Worm (Caenorhabditis elegans) whole organism, L3 larva: ENCODE data around the gene ptp-1.
A peak's percentile ranks its signal among the peaks of the same experiment; 100 is the strongest.

ENCODE experiments used
- R02D3.7 ChIP-seq: fragments of 150-350 bp; optimal IDR thresholded peaks from 2 replicates; lab custom pipeline; 2014; ENCODE audit warnings: missing biosample characterization, missing genetic modification characterization
- aly-2 ChIP-seq: fragments of 150-350 bp; optimal IDR thresholded peaks from 2 replicates; lab custom pipeline; 2014; ENCODE audit warnings: missing biosample characterization, missing genetic modification characterization
- ama-1 ChIP-seq: fragments of 150-350 bp; optimal IDR thresholded peaks from 2 replicates; lab custom pipeline; 2018
- ceh-16 ChIP-seq: sonication (generic microtip); optimal IDR thresholded peaks from 2 replicates; lab custom pipeline; 2017; ENCODE audit warnings: missing biosample characterization, missing genetic modification characterization
- ceh-28 ChIP-seq: fragments of 150-350 bp; optimal IDR thresholded peaks from 2 replicates; lab custom pipeline; 2014; ENCODE audit warnings: missing biosample characterization, missing genetic modification reagents, missing genetic modification characterization
- ceh-82 ChIP-seq: fragments of 150-350 bp; optimal IDR thresholded peaks from 2 replicates; lab custom pipeline; 2014; ENCODE audit warnings: missing biosample characterization, missing genetic modification characterization
- ceh-9 ChIP-seq: sonication (generic microtip); optimal IDR thresholded peaks from 2 replicates; lab custom pipeline; 2018; ENCODE audit warnings: missing biosample characterization, missing genetic modification characterization
- daf-12 ChIP-seq: fragments of 150-350 bp; optimal IDR thresholded peaks from 2 replicates; lab custom pipeline; 2014; ENCODE audit warnings: missing biosample characterization, missing genetic modification reagents, missing genetic modification characterization
- egl-5 ChIP-seq: fragments of 150-350 bp; optimal IDR thresholded peaks from 2 replicates; lab custom pipeline; 2017; ENCODE audit warnings: missing biosample characterization, missing genetic modification reagents, missing genetic modification characterization, inconsistent platforms
- elt-1 ChIP-seq: fragments of 150-350 bp; optimal IDR thresholded peaks from 2 replicates; lab custom pipeline; 2014; ENCODE audit warnings: missing biosample characterization, missing genetic modification characterization
- elt-2 ChIP-seq: sonication (generic microtip); optimal IDR thresholded peaks from 2 replicates; lab custom pipeline; 2016; ENCODE audit warnings: missing genetic modification reagents, mild to moderate bottlenecking, missing genetic modification characterization, missing compliant biosample characterization
- elt-3 ChIP-seq, 3 experiments: fragments of 150-350 bp in 1 of 3; sonication (generic microtip) in 2 of 3; optimal IDR thresholded peaks; 2 replicates in 2 of 3; 4 replicates in 1 of 3; lab custom pipeline; 2014 to 2017; ENCODE audit warnings: missing biosample characterization in 3 of 3, missing genetic modification characterization in 3 of 3
- eor-1 ChIP-seq, 2 experiments: fragments of 150-350 bp; optimal IDR thresholded peaks; 2 replicates each; lab custom pipeline; 2014 to 2018; ENCODE audit warnings: missing biosample characterization in 2 of 2, missing genetic modification characterization in 2 of 2
- fkh-10 ChIP-seq: sonication (generic microtip); optimal IDR thresholded peaks from 2 replicates; lab custom pipeline; 2017; ENCODE audit warnings: missing biosample characterization, missing genetic modification reagents, missing genetic modification characterization
- fos-1 ChIP-seq: fragments of 150-350 bp; optimal IDR thresholded peaks from 2 replicates; lab custom pipeline; 2014; ENCODE audit warnings: missing biosample characterization, missing genetic modification characterization
- hmg-11 ChIP-seq: sonication (generic microtip); optimal IDR thresholded peaks from 2 replicates; lab custom pipeline; 2016; ENCODE audit warnings: missing genetic modification characterization, missing compliant biosample characterization
- jun-1 ChIP-seq: fragments of 150-350 bp; optimal IDR thresholded peaks from 2 replicates; lab custom pipeline; 2014; ENCODE audit warnings: missing biosample characterization, missing genetic modification reagents, missing genetic modification characterization
- lin-15B ChIP-seq: fragments of 150-350 bp; optimal IDR thresholded peaks from 2 replicates; lab custom pipeline; 2014; ENCODE audit warnings: missing biosample characterization, missing genetic modification characterization
- lin-39 ChIP-seq: fragments of 150-350 bp; optimal IDR thresholded peaks from 2 replicates; lab custom pipeline; 2018; ENCODE audit warnings: missing biosample characterization, missing genetic modification reagents, missing genetic modification characterization
- lsy-12 ChIP-seq: sonication (generic microtip); optimal IDR thresholded peaks from 2 replicates; lab custom pipeline; 2016; ENCODE audit warnings: mild to moderate bottlenecking, missing genetic modification characterization, missing compliant biosample characterization
- mdl-1 ChIP-seq: fragments of 150-350 bp; optimal IDR thresholded peaks from 2 replicates; lab custom pipeline; 2014; ENCODE audit warnings: missing biosample characterization, missing genetic modification characterization
- mml-1 ChIP-seq: fragments of 150-350 bp; sonication (generic microtip); optimal IDR thresholded peaks from 3 replicates; lab custom pipeline; 2014; ENCODE audit warnings: missing biosample characterization, missing genetic modification characterization
- nfya-1 ChIP-seq: sonication (generic microtip); optimal IDR thresholded peaks from 2 replicates; lab custom pipeline; 2017; ENCODE audit warnings: missing genetic modification characterization, mild to moderate bottlenecking, missing compliant biosample characterization, antibody characterized with exemption, moderate library complexity; ENCODE audit not compliant: insufficient read depth
- nhr-12 ChIP-seq: fragments of 150-350 bp; optimal IDR thresholded peaks from 2 replicates; lab custom pipeline; 2014; ENCODE audit warnings: missing biosample characterization, missing genetic modification characterization
- nhr-23 ChIP-seq: fragments of 150-350 bp; optimal IDR thresholded peaks from 2 replicates; lab custom pipeline; 2014; ENCODE audit warnings: missing biosample characterization, missing genetic modification reagents, missing genetic modification characterization
- nhr-237 ChIP-seq: fragments of 150-350 bp; optimal IDR thresholded peaks from 2 replicates; lab custom pipeline; 2014; ENCODE audit warnings: missing biosample characterization, missing genetic modification characterization
- nhr-25 ChIP-seq: sonication (generic microtip); optimal IDR thresholded peaks from 2 replicates; lab custom pipeline; 2017; ENCODE audit warnings: missing biosample characterization, missing genetic modification characterization
- nhr-28 ChIP-seq: fragments of 150-350 bp; optimal IDR thresholded peaks from 2 replicates; lab custom pipeline; 2014; ENCODE audit warnings: missing biosample characterization, missing genetic modification characterization
- nhr-43 ChIP-seq: sonication (generic microtip); optimal IDR thresholded peaks from 2 replicates; lab custom pipeline; 2016; ENCODE audit warnings: mild to moderate bottlenecking, missing genetic modification characterization, missing compliant biosample characterization; ENCODE audit not compliant: poor library complexity, severe bottlenecking
- nhr-67 ChIP-seq: fragments of 150-350 bp; optimal IDR thresholded peaks from 2 replicates; lab custom pipeline; 2014; ENCODE audit warnings: missing biosample characterization, missing genetic modification characterization
- nhr-76 ChIP-seq: fragments of 150-350 bp; sonication (generic microtip); optimal IDR thresholded peaks from 5 replicates; lab custom pipeline; 2014; ENCODE audit warnings: missing biosample characterization, missing genetic modification characterization
- nhr-77 ChIP-seq: fragments of 150-350 bp; optimal IDR thresholded peaks from 2 replicates; lab custom pipeline; 2014; ENCODE audit warnings: missing biosample characterization, missing genetic modification characterization
- pha-4 ChIP-seq: fragments of 150-350 bp; optimal IDR thresholded peaks from 2 replicates; lab custom pipeline; 2014; ENCODE audit warnings: missing biosample characterization, missing genetic modification reagents, missing genetic modification characterization
- pqm-1 ChIP-seq: fragments of 150-350 bp; optimal IDR thresholded peaks from 2 replicates; lab custom pipeline; 2017; ENCODE audit warnings: missing biosample characterization, missing genetic modification characterization, inconsistent platforms
- sea-2 ChIP-seq: fragments of 150-350 bp; sonication (generic microtip); optimal IDR thresholded peaks from 4 replicates; lab custom pipeline; 2014; ENCODE audit warnings: missing biosample characterization, missing genetic modification reagents, missing genetic modification characterization
- skn-1 ChIP-seq: fragments of 150-350 bp; optimal IDR thresholded peaks from 2 replicates; lab custom pipeline; 2014; ENCODE audit warnings: missing biosample characterization, missing genetic modification characterization
- snpc-4 ChIP-seq: fragments of 150-350 bp; optimal IDR thresholded peaks from 2 replicates; lab custom pipeline; 2014; ENCODE audit warnings: missing biosample characterization, missing genetic modification characterization
- tbx-2 ChIP-seq: sonication (generic microtip); optimal IDR thresholded peaks from 2 replicates; lab custom pipeline; 2016; ENCODE audit warnings: mild to moderate bottlenecking, missing genetic modification characterization, missing compliant biosample characterization
- unc-39 ChIP-seq: sonication (generic microtip); optimal IDR thresholded peaks from 4 replicates; lab custom pipeline; 2017; ENCODE audit warnings: missing biosample characterization, missing genetic modification characterization
- unc-62 ChIP-seq: fragments of 150-350 bp; sonication (generic microtip); optimal IDR thresholded peaks from 4 replicates; lab custom pipeline; 2014; ENCODE audit warnings: missing biosample characterization, missing genetic modification reagents, missing genetic modification characterization
- ztf-11 ChIP-seq: fragments of 150-350 bp; optimal IDR thresholded peaks from 2 replicates; lab custom pipeline; 2014; ENCODE audit warnings: missing biosample characterization, missing genetic modification characterization
- ztf-4 ChIP-seq: fragments of 150-350 bp; optimal IDR thresholded peaks from 2 replicates; lab custom pipeline; 2014; ENCODE audit warnings: missing biosample characterization, missing genetic modification characterization

The ptp-1 gene

DNA sequence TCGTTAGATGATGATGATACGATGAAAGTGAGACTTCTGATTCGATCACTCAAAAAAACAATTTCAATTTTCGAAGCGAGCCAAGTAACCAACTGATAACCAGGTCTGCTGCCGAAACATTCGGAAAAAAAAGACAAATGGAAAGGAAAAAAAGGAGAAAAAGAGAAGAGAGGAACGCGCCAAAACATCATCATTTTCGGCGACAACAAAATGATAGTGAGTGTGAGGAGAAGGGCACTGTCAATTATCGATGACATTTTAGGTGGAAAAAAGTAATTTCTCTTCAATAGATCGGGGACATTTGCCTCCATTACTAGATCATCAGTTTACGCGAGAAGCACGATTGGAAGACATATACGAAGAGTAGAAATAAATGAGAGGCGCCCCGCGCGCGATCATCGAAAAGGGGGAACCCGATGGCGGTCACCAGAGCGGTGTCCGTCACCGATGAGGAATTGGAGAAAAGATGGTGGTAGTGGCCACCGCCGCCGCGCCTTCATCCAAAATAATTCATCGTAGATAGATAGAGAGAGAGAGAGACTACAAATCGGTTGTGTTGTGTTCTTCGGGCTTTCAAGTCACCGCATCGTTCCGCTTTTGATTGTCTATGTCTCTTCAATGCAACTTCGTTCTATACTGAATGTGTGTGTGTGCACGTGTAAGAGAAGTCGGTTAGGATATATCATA is 30.8 kb downstream of the ptp-1 start:
- TF ChIP-seq pqm-1 (tag; lab: Kevin White, UChicago) (no peak), egl-5 (tag; lab: Kevin White, UChicago) (no peak), ztf-11 (tag; lab: Kevin White, UChicago) (no peak), nhr-12 (tag; lab: Kevin White, UChicago) (no peak), daf-12 (tag; lab: Kevin White, UChicago) (no peak), lin-39 (tag; lab: Kevin White, UChicago) (peak; percentile 58), nhr-43 (tag; lab: Kevin White, UChicago) (peak; percentile 43), nhr-28 (tag; lab: Kevin White, UChicago) (no peak), mdl-1 (tag; lab: Kevin White, UChicago) (no peak), lsy-12 (tag; lab: Kevin White, UChicago) (no peak), fkh-10 (GFP tag; lab: Kevin White, UChicago) (no peak), nhr-77 (tag; lab: Kevin White, UChicago) (no peak), fos-1 (tag; lab: Kevin White, UChicago) (no peak), ceh-82 (no peak), elt-2 (no peak), ama-1 (no peak), nhr-23 (tag; lab: Kevin White, UChicago) (peak; percentile 74), nfya-1 (tag; lab: Kevin White, UChicago) (peak; percentile 31), lin-15B (no peak), mml-1 (no peak), elt-3 (tag; optimal IDR thresholded peaks at IDR 0.05; lab: Kevin White, UChicago) (no peak), aly-2 (no peak), tbx-2 (tag; lab: Kevin White, UChicago) (no peak), nhr-25 (tag; lab: Kevin White, UChicago) (peak; percentile 46), nhr-237 (tag; lab: Kevin White, UChicago) (no peak), nhr-67 (tag; lab: Kevin White, UChicago) (no peak), ceh-28 (tag; lab: Kevin White, UChicago) (peak; percentile 8), nhr-76 (tag; lab: Kevin White, UChicago) (no peak), ceh-16 (no peak), sea-2 (GFP tag; lab: Kevin White, UChicago) (no peak), pha-4 (tag; lab: Kevin White, UChicago) (no peak), hmg-11 (tag; lab: Kevin White, UChicago) (no peak)
- TF ChIP-seq, all 47 proteins: peak for 6

DNA sequence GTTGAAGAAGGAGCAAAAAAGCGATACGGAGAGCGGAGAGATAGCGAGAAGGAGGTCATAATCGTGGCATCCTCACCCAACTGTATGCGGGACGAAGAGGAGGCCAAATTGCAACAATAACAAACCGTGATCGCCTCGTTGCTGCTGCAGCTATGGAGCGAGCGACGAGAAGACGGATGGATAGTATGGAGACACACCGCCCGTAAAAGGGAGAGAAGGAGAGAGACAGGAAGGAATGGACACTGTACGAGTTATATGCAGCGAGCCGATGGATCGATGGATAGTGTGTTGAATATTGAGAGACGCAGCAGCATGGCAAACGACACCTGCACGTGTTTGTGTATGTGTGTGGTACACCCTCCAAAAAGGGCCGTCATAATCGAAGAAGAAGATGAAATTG is 33.2 kb downstream of the ptp-1 start:
- TF ChIP-seq nhr-23 (tag; lab: Kevin White, UChicago) (peak; percentile 16), fkh-10 (GFP tag; lab: Kevin White, UChicago) (no peak), hmg-11 (tag; lab: Kevin White, UChicago) (peak; percentile 35)

DNA sequence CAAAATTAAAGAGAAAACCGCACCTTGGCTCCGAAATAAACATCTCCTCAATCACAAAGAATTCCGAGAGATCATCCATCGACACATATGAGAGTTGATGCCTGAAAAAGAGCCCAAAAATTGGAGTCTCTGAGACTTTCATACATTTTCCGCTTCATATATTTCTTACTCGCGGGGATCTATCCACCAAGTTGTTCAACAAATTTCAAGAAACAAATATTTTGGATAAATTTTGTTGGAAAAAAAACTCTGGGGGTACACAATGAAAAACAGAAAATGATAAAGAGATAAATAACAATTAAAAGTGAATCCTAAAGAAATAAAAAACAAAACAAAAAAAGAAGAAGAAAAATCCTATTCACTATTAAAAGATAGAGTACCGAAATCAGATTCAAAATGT is 36.5 kb downstream of the ptp-1 start, which contains the start of gene sel-8:
Gene sel-8, minus strand, starts transcription at position 101 of the 400 bp plus-strand sequence.
- TF ChIP-seq ceh-82 (no peak), jun-1 (tag; lab: Kevin White, UChicago) (no peak), ztf-4 (no peak)

DNA sequence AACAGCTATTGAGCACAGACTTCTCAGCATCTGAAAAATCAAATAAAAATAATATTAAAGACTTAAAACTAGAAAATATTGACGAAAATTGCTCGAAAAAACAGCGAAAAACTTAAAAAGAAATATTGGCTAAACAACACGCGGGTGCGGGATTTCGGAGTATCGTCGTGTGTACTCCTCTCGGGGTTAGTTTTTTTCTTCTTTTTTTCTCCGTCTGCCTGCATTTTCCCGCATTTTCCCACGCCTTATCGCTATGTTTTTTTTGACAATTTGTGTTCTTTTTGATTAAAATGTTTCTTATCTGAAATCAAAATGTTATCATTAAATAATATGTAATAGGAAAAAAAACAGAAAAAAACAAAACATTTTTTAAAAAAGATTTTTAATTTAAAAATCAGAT is 39.8 kb downstream of the ptp-1 start, which contains the start of gene mrps-31:
Gene mrps-31, minus strand, starts transcription at position 36 of the 400 bp plus-strand sequence.
- no peak for TF ChIP-seq nhr-76 (tag; lab: Kevin White, UChicago)
- TF ChIP-seq elt-1 (tag; lab: Kevin White, UChicago) = no peak
- TF ChIP-seq R02D3.7 (tag; lab: Kevin White, UChicago) = peak; percentile 3
- no peak for TF ChIP-seq egl-5 (tag; lab: Kevin White, UChicago)
- peak; percentile 44 for TF ChIP-seq lin-39 (tag; lab: Kevin White, UChicago)
- no peak for TF ChIP-seq ama-1
- no peak for TF ChIP-seq mdl-1 (tag; lab: Kevin White, UChicago)
- TF ChIP-seq skn-1 (tag; lab: Kevin White, UChicago) = no peak
- no peak for TF ChIP-seq ceh-28 (tag; lab: Kevin White, UChicago)
- peak; percentile 57 for TF ChIP-seq hmg-11 (tag; lab: Kevin White, UChicago)
- TF ChIP-seq pqm-1 (tag; lab: Kevin White, UChicago) = peak; percentile 78
- peak; percentile 43 for TF ChIP-seq nhr-23 (tag; lab: Kevin White, UChicago)
- no peak for TF ChIP-seq mml-1
- TF ChIP-seq aly-2 = no peak
- no peak for TF ChIP-seq daf-12 (tag; lab: Kevin White, UChicago)
- no peak for TF ChIP-seq nhr-77 (tag; lab: Kevin White, UChicago)
- no peak for TF ChIP-seq ceh-9
- TF ChIP-seq unc-39 = no peak
- TF ChIP-seq nfya-1 (tag; lab: Kevin White, UChicago) = peak; percentile 66
- TF ChIP-seq ztf-11 (tag; lab: Kevin White, UChicago) = no peak
- no peak for TF ChIP-seq nhr-25 (tag; lab: Kevin White, UChicago)
- TF ChIP-seq jun-1 (tag; lab: Kevin White, UChicago) = no peak
- TF ChIP-seq nhr-28 (tag; lab: Kevin White, UChicago) = no peak
- TF ChIP-seq eor-1 (tag; optimal IDR thresholded peaks at IDR 0.05; lab: Kevin White, UChicago) = no peak
- TF ChIP-seq ceh-82 = no peak
- TF ChIP-seq lsy-12 (tag; lab: Kevin White, UChicago) = no peak
- TF ChIP-seq elt-3 (tag; optimal IDR thresholded peaks at IDR 0.05; lab: Kevin White, UChicago) = no peak
- TF ChIP-seq snpc-4 (tag; lab: Kevin White, UChicago) = peak; percentile 44
- no peak for TF ChIP-seq tbx-2 (tag; lab: Kevin White, UChicago)
- no peak for TF ChIP-seq unc-62 (GFP tag; lab: Kevin White, UChicago)
- peak; percentile 99 for TF ChIP-seq elt-2
- TF ChIP-seq fkh-10 (GFP tag; lab: Kevin White, UChicago) = no peak
- TF ChIP-seq ceh-16 = no peak
- TF ChIP-seq sea-2 (GFP tag; lab: Kevin White, UChicago) = no peak
